Worm (Caenorhabditis elegans) whole organism, L2 larva: ENCODE data around the gene ins-23.

Experiments used
- C34F6.9 ChIP-seq: fragments of 150-350 bp; optimal IDR thresholded peaks from 2 replicates; lab custom pipeline; 2014; ENCODE audit warnings: missing biosample characterization, missing genetic modification characterization
- F13H6.1 ChIP-seq: sonication (generic microtip); optimal IDR thresholded peaks from 2 replicates; lab custom pipeline; 2016; ENCODE audit warnings: missing genetic modification characterization, missing compliant biosample characterization
- R02D3.7 ChIP-seq: fragments of 150-350 bp; optimal IDR thresholded peaks from 2 replicates; lab custom pipeline; 2014; ENCODE audit warnings: missing biosample characterization, missing genetic modification characterization
- Y55F3AM.14 ChIP-seq: fragments of 200-800 bp; sonication (Bioruptor generic); optimal IDR thresholded peaks from 2 replicates; lab custom pipeline; 2018; ENCODE audit warnings: mild to moderate bottlenecking, missing genetic modification characterization, missing compliant biosample characterization
- ZK546.5 ChIP-seq: sonication (generic microtip); optimal IDR thresholded peaks from 2 replicates; lab custom pipeline; 2017; ENCODE audit warnings: missing biosample characterization, missing genetic modification characterization
- alr-1 ChIP-seq: fragments of 150-350 bp; optimal IDR thresholded peaks from 2 replicates; lab custom pipeline; 2014; ENCODE audit warnings: missing biosample characterization, missing genetic modification characterization
- aly-2 ChIP-seq: fragments of 150-350 bp; optimal IDR thresholded peaks from 2 replicates; lab custom pipeline; 2014; ENCODE audit warnings: missing biosample characterization, missing genetic modification characterization
- ama-1 ChIP-seq: fragments of 150-350 bp; optimal IDR thresholded peaks from 2 replicates; lab custom pipeline; 2018; ENCODE audit warnings: inconsistent platforms
- blmp-1 ChIP-seq: sonication (generic microtip); optimal IDR thresholded peaks from 2 replicates; lab custom pipeline; 2017; ENCODE audit warnings: missing genetic modification characterization, mild to moderate bottlenecking, missing compliant biosample characterization, antibody characterized with exemption, moderate library complexity; ENCODE audit not compliant: insufficient read depth
- ceh-82 ChIP-seq: fragments of 150-350 bp; optimal IDR thresholded peaks from 2 replicates; lab custom pipeline; 2014; ENCODE audit warnings: missing biosample characterization, missing genetic modification characterization
- fos-1 ChIP-seq: fragments of 150-350 bp; optimal IDR thresholded peaks from 2 replicates; lab custom pipeline; 2014; ENCODE audit warnings: missing biosample characterization, missing genetic modification characterization
- gmeb-1 ChIP-seq: fragments of 150-350 bp; optimal IDR thresholded peaks from 2 replicates; lab custom pipeline; 2014; ENCODE audit warnings: missing biosample characterization, missing genetic modification characterization
- lin-13 ChIP-seq: fragments of 150-350 bp; optimal IDR thresholded peaks from 2 replicates; lab custom pipeline; 2014; ENCODE audit warnings: missing biosample characterization, missing genetic modification reagents, missing genetic modification characterization
- lin-39 ChIP-seq: fragments of 150-350 bp; optimal IDR thresholded peaks from 2 replicates; lab custom pipeline; 2014; ENCODE audit warnings: missing biosample characterization, missing genetic modification reagents, missing genetic modification characterization
- mab-5 ChIP-seq: fragments of 150-350 bp; optimal IDR thresholded peaks from 2 replicates; lab custom pipeline; 2014; ENCODE audit warnings: missing biosample characterization, missing genetic modification characterization
- mbf-1 ChIP-seq: sonication (generic microtip); optimal IDR thresholded peaks from 2 replicates; lab custom pipeline; 2017; ENCODE audit warnings: missing biosample characterization, missing genetic modification characterization
- mdl-1 ChIP-seq, 2 experiments: fragments of 150-350 bp in 1 of 2; sonication (generic microtip) in 1 of 2; optimal IDR thresholded peaks; 2 replicates each; lab custom pipeline; 2017; ENCODE audit warnings: missing biosample characterization in 2 of 2, missing genetic modification characterization in 2 of 2
- nhr-10 ChIP-seq: sonication (generic microtip); optimal IDR thresholded peaks from 2 replicates; lab custom pipeline; 2017; ENCODE audit warnings: missing biosample characterization, missing genetic modification characterization
- nhr-12 ChIP-seq: fragments of 150-350 bp; optimal IDR thresholded peaks from 2 replicates; lab custom pipeline; 2014; ENCODE audit warnings: missing biosample characterization, missing genetic modification characterization
- nhr-21 ChIP-seq: fragments of 150-350 bp; optimal IDR thresholded peaks from 2 replicates; lab custom pipeline; 2014; ENCODE audit warnings: missing biosample characterization, missing genetic modification characterization
- nhr-77 ChIP-seq: fragments of 150-350 bp; optimal IDR thresholded peaks from 2 replicates; lab custom pipeline; 2014; ENCODE audit warnings: missing biosample characterization, missing genetic modification characterization
- peb-1 ChIP-seq: fragments of 150-350 bp; optimal IDR thresholded peaks from 2 replicates; lab custom pipeline; 2014; ENCODE audit warnings: missing biosample characterization, missing genetic modification characterization
- sem-4 ChIP-seq: fragments of 150-350 bp; optimal IDR thresholded peaks from 2 replicates; lab custom pipeline; 2014; ENCODE audit warnings: missing biosample characterization, missing genetic modification reagents, missing genetic modification characterization
- sma-3 ChIP-seq: sonication (generic microtip); optimal IDR thresholded peaks from 2 replicates; lab custom pipeline; 2016; ENCODE audit warnings: missing genetic modification reagents, missing genetic modification characterization, missing compliant biosample characterization
- snpc-4 ChIP-seq: fragments of 150-350 bp; optimal IDR thresholded peaks from 2 replicates; lab custom pipeline; 2014; ENCODE audit warnings: missing biosample characterization, missing genetic modification characterization
- unc-39 ChIP-seq: fragments of 150-350 bp; optimal IDR thresholded peaks from 2 replicates; lab custom pipeline; 2014; ENCODE audit warnings: missing biosample characterization, missing genetic modification characterization
- zag-1 ChIP-seq: fragments of 150-350 bp; optimal IDR thresholded peaks from 2 replicates; lab custom pipeline; 2014; ENCODE audit warnings: missing biosample characterization, missing genetic modification characterization
- ztf-11 ChIP-seq: sonication (generic microtip); optimal IDR thresholded peaks from 2 replicates; lab custom pipeline; 2017; ENCODE audit warnings: missing biosample characterization, missing genetic modification characterization
- ztf-4 ChIP-seq: fragments of 150-350 bp; optimal IDR thresholded peaks from 2 replicates; lab custom pipeline; 2014; ENCODE audit warnings: missing biosample characterization, missing genetic modification characterization

ins-23 gene

ce11 chrIII:10016413-10017051 lies 11.5 kb upstream of the ins-23 start, which contains the start of gene rgs-1 (continued):
- no peak for TF ChIP-seq ceh-82 (tag; lab: Kevin White, UChicago)
- TF ChIP-seq lin-13, result peak; percentile 33
- TF ChIP-seq lin-39 (tag; lab: Kevin White, UChicago), result no peak

ce11 chrIII:10018007-10018406 lies 10.0 kb upstream of the ins-23 start:
- TF ChIP-seq aly-2 (tag; lab: Kevin White, UChicago), result no peak
- no peak for TF ChIP-seq nhr-10 (tag; lab: Kevin White, UChicago)
- TF ChIP-seq blmp-1 (tag; lab: Kevin White, UChicago), result no peak
- TF ChIP-seq alr-1 (tag; lab: Kevin White, UChicago), result no peak
- TF ChIP-seq peb-1 (tag; lab: Kevin White, UChicago), result no peak
- no peak for TF ChIP-seq gmeb-1 (tag; lab: Kevin White, UChicago)
- no peak for TF ChIP-seq snpc-4 (tag; lab: Kevin White, UChicago)
- TF ChIP-seq sem-4, result no peak
- TF ChIP-seq fos-1 (tag; lab: Kevin White, UChicago), result no peak
- no peak for TF ChIP-seq C34F6.9 (tag; lab: Kevin White, UChicago)
- TF ChIP-seq ZK546.5, result no peak
- TF ChIP-seq ama-1 (lab: Kevin White, UChicago), result no peak
- TF ChIP-seq Y55F3AM.14 (GFP tag; lab: Kevin White, UChicago), result no peak

- TF ChIP-seq fos-1 (tag; lab: Kevin White, UChicago) (no peak), mbf-1 (tag; lab: Kevin White, UChicago) (no peak), F13H6.1 (no peak), mdl-1 (tag; optimal IDR thresholded peaks at IDR 0.05; lab: Kevin White, UChicago) (no peak), R02D3.7 (tag; lab: Kevin White, UChicago) (no peak)
These were observed 4.6 kb upstream of the ins-23 start, which contains the start of gene ins-21 for ce11 chrIII:10023452-10023851. Gene ins-21 (plus strand): TSS chrIII:10023752.

ce11 chrIII:10025989-10026388 lies 2.1 kb upstream of the ins-23 start, which contains the start of gene ins-22:
Gene ins-22 (plus strand): TSS chrIII:10026289.
- no peak for TF ChIP-seq alr-1 (tag; lab: Kevin White, UChicago)
- TF ChIP-seq nhr-77 (tag; lab: Kevin White, UChicago), result no peak
- no peak for TF ChIP-seq ztf-4 (tag; lab: Kevin White, UChicago)

ce11 chrIII:10030549-10030948 lies 2.5 kb downstream of the ins-23 start, which contains the start of gene M04D8.4:
Gene M04D8.4 (minus strand): TSS chrIII:10030649.
- TF ChIP-seq sma-3 (GFP tag; lab: Kevin White, UChicago) (no peak), zag-1 (tag; lab: Kevin White, UChicago) (no peak), R02D3.7 (tag; lab: Kevin White, UChicago) (no peak)
- TF ChIP-seq, all 48 proteins: peak for 0

ce11 chrIII:10033213-10033612 lies 5.2 kb downstream of the ins-23 start, which contains the start of gene M04D8.5:
Gene M04D8.5 (minus strand): TSS chrIII:10033313.
- TF ChIP-seq nhr-10 (tag; lab: Kevin White, UChicago) (no peak), lin-13 (no peak)

ce11 chrIII:10033881-10034280 lies 5.8 kb downstream of the ins-23 start, which contains the start of gene M04D8.8:
Gene M04D8.8 (plus strand): TSS chrIII:10034181.
- no peak for TF ChIP-seq alr-1 (tag; lab: Kevin White, UChicago)
- no peak for TF ChIP-seq ztf-11
- no peak for TF ChIP-seq ceh-82 (tag; lab: Kevin White, UChicago)
- no peak for TF ChIP-seq fos-1 (tag; lab: Kevin White, UChicago)
- no peak for TF ChIP-seq C34F6.9 (tag; lab: Kevin White, UChicago)
- no peak for TF ChIP-seq ztf-4 (tag; lab: Kevin White, UChicago)
- no peak for TF ChIP-seq unc-39 (tag; lab: Kevin White, UChicago)
- no peak for TF ChIP-seq F13H6.1

- TF ChIP-seq sma-3 (GFP tag; lab: Kevin White, UChicago) (no peak), zag-1 (tag; lab: Kevin White, UChicago) (no peak), nhr-12 (tag; lab: Kevin White, UChicago) (no peak), F13H6.1 (no peak), mab-5 (tag; lab: Kevin White, UChicago) (no peak), nhr-21 (peak; percentile 24)
These were observed 7.7 kb downstream of the ins-23 start, which contains the start of gene xbx-3 for ce11 chrIII:10035783-10036182. Gene xbx-3 (plus strand): TSS chrIII:10035945.
